Fruit fly (Drosophila melanogaster): ENCODE data around the gene CG1785.

DNA sequence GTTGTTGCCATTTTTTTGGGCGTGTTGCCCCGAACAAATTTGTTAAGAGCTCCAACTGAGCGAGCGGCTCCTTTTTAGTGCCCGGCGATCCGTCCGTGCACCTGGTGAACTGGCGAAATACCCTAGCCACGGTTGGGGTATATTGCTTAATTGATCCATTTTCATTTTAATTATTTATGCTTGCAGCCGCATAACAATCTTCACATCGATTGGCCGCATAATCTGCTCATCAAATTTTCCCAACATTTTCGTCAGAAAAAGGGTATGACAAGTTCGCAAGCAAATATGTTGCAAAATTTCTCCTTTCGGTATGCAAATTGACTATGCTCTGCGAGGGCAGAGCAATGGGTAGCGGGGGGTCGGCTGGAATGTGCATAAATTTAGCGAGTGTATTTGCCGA, 47.0 kb upstream of the CG1785 start:
- TF ChIP-seq br (GFP tag; optimal IDR thresholded peaks at IDR 0.05) (peak; percentile 70), N (GFP tag; optimal IDR thresholded peaks at IDR 0.05) (no peak), lola (GFP tag; optimal IDR thresholded peaks at IDR 0.05) (no peak), usp (GFP tag; optimal IDR thresholded peaks at IDR 0.05) (no peak), Hnf4 (GFP tag; optimal IDR thresholded peaks at IDR 0.05) (peak; percentile 57)

Data from whole organism, wandering third instar larva.